Worm (Caenorhabditis elegans): ENCODE measurements around the gene nra-3.

- TF ChIP-seq flt-1 (GFP tag; IDR thresholded peaks at IDR 0.05) = no peak
- no peak for TF ChIP-seq ref-1 (GFP tag; conservative IDR thresholded peaks at IDR 0.05)
- no peak for TF ChIP-seq klf-2 (GFP tag; conservative IDR thresholded peaks at IDR 0.05)
- TF ChIP-seq T22C8.4 (GFP tag; IDR thresholded peaks at IDR 0.05) = no peak
- no peak for TF ChIP-seq cog-1 (tag; optimal IDR thresholded peaks at IDR 0.05)
- TF ChIP-seq tab-1 (GFP tag; IDR thresholded peaks at IDR 0.05) = no peak
- no peak for TF ChIP-seq ztf-23 (GFP tag; IDR thresholded peaks at IDR 0.05)
- no peak for TF ChIP-seq med-1 (GFP tag; optimal IDR thresholded peaks at IDR 0.05; ENCODE audit: insufficient read depth)
- no peak for TF ChIP-seq ztf-29 (GFP tag; IDR thresholded peaks at IDR 0.05)
Observed at ce11 chrX:9883837-9884324, 47.4 kb downstream of the nra-3 start, which contains the start of gene mrp-4.

All from whole organism, midembryonic.